Worm (Caenorhabditis elegans) whole organism, L1 larva: ENCODE data around the gene C46E10.8.

Source experiments
- ceh-82 ChIP-seq, 3 experiments: fragments of 150-350 bp in 1 of 3; sonication (generic microtip) in 2 of 3; optimal IDR thresholded peaks; 2 replicates each; lab custom pipeline; 2014 to 2017; ENCODE audit warnings: missing biosample characterization in 3 of 3, missing genetic modification characterization in 3 of 3
- nhr-12 ChIP-seq: sonication (generic microtip); optimal IDR thresholded peaks from 2 replicates; lab custom pipeline; 2017; ENCODE audit warnings: missing biosample characterization, missing genetic modification characterization
- nhr-76 ChIP-seq: sonication (generic microtip); optimal IDR thresholded peaks from 2 replicates; lab custom pipeline; 2017; ENCODE audit warnings: missing biosample characterization, missing genetic modification characterization
- nhr-85 ChIP-seq: sonication (generic microtip); peaks from one replicate; lab custom pipeline; 2016; ENCODE audit warnings: missing genetic modification characterization, inconsistent platforms, missing compliant biosample characterization
- rnt-1 ChIP-seq: sonication (generic microtip); optimal IDR thresholded peaks from 2 replicates; lab custom pipeline; 2016; ENCODE audit warnings: mild to moderate bottlenecking, missing genetic modification characterization, moderate library complexity, missing compliant biosample characterization
- sptf-1 ChIP-seq: fragments of 150-350 bp; optimal IDR thresholded peaks from 2 replicates; lab custom pipeline; 2014; ENCODE audit warnings: missing biosample characterization, missing genetic modification characterization
- unc-86 ChIP-seq: sonication (generic microtip); optimal IDR thresholded peaks from 2 replicates; lab custom pipeline; 2016; ENCODE audit warnings: missing genetic modification characterization, missing compliant biosample characterization
- zip-4 ChIP-seq: fragments of 200-800 bp; sonication (Bioruptor generic); optimal IDR thresholded peaks from 2 replicates; lab custom pipeline; 2018; ENCODE audit warnings: mild to moderate bottlenecking, missing genetic modification characterization, moderate library complexity, missing compliant biosample characterization
- ztf-11 ChIP-seq, 2 experiments: sonication (generic microtip); optimal IDR thresholded peaks; 2 replicates each; lab custom pipeline; 2016 to 2017; ENCODE audit warnings: missing genetic modification characterization in 2 of 2, missing biosample characterization in 1 of 2, missing compliant biosample characterization in 1 of 2

- TF ChIP-seq rnt-1 (no peak), sptf-1 (tag; lab: Kevin White, UChicago) (no peak), ztf-11 (tag; optimal IDR thresholded peaks at IDR 0.05; lab: Kevin White, UChicago) (no peak), ceh-82 (tag; optimal IDR thresholded peaks at IDR 0.05; lab: Kevin White, UChicago) (no peak), nhr-12 (tag; lab: Kevin White, UChicago) (no peak), zip-4 (GFP tag; lab: Kevin White, UChicago) (no peak), nhr-76 (tag; lab: Kevin White, UChicago) (no peak), nhr-85 (tag; lab: Kevin White, UChicago) (no peak), unc-86 (tag; lab: Kevin White, UChicago) (no peak)
Measured at ce11 chrII:3701305-3701704, 26.6 kb downstream of the C46E10.8 start, which contains the start of gene srx-105.
